Fruit fly (Drosophila melanogaster): ENCODE data around the gene CG2187.

The CG2187 gene

DNA sequence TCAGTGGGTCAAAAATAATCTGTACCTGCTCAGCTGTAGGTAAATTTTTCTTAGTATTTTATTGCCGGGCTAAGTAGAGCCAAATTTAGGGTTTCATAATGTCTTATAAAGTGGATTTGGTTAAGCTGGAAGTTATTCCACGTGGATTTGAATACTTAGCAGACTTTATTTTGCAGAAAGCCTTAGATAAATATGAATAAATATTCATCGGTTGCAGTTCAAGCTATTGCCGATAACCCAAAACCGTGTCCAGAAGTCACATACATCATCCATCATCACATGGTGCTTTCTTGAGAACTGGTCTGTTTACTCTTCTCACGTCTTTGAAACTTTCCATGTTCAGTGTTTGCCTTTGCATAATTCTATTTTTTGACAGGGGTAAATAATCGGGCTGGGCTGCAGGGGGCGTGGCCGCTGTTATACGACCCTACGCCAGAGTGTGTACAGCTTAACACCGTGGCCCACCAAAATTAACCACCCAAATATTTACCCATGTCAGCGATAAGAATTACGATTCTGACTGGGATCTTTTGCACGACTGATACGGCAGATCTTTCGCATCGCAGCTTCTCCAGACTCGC is at the start of gene CG2187:
Gene CG2187 (minus strand): TSS at position 51 of the 581 bp plus-strand sequence.
- TF ChIP-seq ss (GFP tag; optimal IDR thresholded peaks at IDR 0.05) = no peak
- TF ChIP-seq fkh (GFP tag; optimal IDR thresholded peaks at IDR 0.05) = peak; percentile 87
- TF ChIP-seq svp (GFP tag) = peak; percentile 71
- TF ChIP-seq CG8632 (GFP tag; optimal IDR thresholded peaks at IDR 0.05) = no peak

DNA sequence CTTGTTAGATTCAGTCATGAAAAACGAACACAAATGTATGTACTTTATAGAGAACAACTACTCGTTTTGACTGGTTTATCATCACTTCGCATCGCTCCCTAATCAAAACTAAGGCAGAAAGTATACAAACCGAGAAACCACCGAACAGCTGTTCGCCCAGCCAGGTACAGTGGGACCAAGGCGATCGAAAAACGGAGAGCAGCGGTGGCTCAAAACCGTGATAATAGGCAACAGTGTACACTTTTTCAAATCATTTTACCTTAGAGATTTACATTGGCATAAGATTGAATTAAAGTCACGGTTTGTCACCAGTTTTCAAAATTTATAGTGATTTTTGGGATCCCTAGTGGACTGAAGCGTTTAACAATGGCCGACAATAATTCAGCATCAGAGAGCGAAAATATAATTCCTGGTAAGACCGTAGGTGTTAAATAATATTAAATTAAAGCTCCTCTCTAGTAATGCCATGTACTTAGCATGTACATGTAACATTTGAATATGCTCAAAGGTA is 46.8 kb upstream of the CG2187 start, which contains the start of the genes CG42233 and CG1971:
Gene CG42233 (minus strand): TSS at position 51 of the 511 bp plus-strand sequence.
Gene CG1971 (plus strand): TSS at position 241 of the 511 bp plus-strand sequence.
- TF ChIP-seq cyc (GFP tag; optimal IDR thresholded peaks at IDR 0.05) (no peak), Lpt (GFP tag; optimal IDR thresholded peaks at IDR 0.05) (no peak), vri (GFP tag; optimal IDR thresholded peaks at IDR 0.05) (no peak), CG6276 (GFP tag; optimal IDR thresholded peaks at IDR 0.05) (no peak), esn (GFP tag; optimal IDR thresholded peaks at IDR 0.05) (no peak), CG15336 (GFP tag; IDR thresholded peaks at IDR 0.05) (peak; percentile 38; the same call in 1 of the 2 replicates), CG11294 (GFP tag; IDR thresholded peaks at IDR 0.05) (no peak), dsx (GFP tag; optimal IDR thresholded peaks at IDR 0.05; ENCODE audit: poor library complexity, severe bottlenecking) (no peak), CG34406 (GFP tag; optimal IDR thresholded peaks at IDR 0.05) (no peak), Hr4 (GFP tag; optimal IDR thresholded peaks at IDR 0.05) (no peak), Ets96B (tag; optimal IDR thresholded peaks at IDR 0.05) (no peak), CG8319 (GFP tag; optimal IDR thresholded peaks at IDR 0.05) (peak; percentile 27), CG1621 (tag; optimal IDR thresholded peaks at IDR 0.05) (no peak), CG4318 (GFP tag; optimal IDR thresholded peaks at IDR 0.05) (no peak), Gug (GFP tag; IDR thresholded peaks at IDR 0.05) (0 out of 2 replicates have a peak, but pooled peaks have one; percentile 20), Met (GFP tag; optimal IDR thresholded peaks at IDR 0.05) (no peak), eg (GFP tag; IDR thresholded peaks at IDR 0.05) (peak; percentile 53; the same call in 2 of the 3 replicates), Blimp-1 (GFP tag; optimal IDR thresholded peaks at IDR 0.05) (no peak), Sox102F (GFP tag; optimal IDR thresholded peaks at IDR 0.05) (no peak), CG11762 (GFP tag; optimal IDR thresholded peaks at IDR 0.05; ENCODE audit: insufficient read depth) (peak; percentile 7), fkh (GFP tag; optimal IDR thresholded peaks at IDR 0.05) (no peak), CG6808 (GFP tag; optimal IDR thresholded peaks at IDR 0.05) (no peak), salr (GFP tag; optimal IDR thresholded peaks at IDR 0.05) (no peak), spab (GFP tag; optimal IDR thresholded peaks at IDR 0.05) (peak; percentile 16), CG10631 (GFP tag; optimal IDR thresholded peaks at IDR 0.05) (peak; percentile 58), OdsH (GFP tag; optimal IDR thresholded peaks at IDR 0.05) (no peak), fd85E (GFP tag; optimal IDR thresholded peaks at IDR 0.05) (no peak), pdm3 (GFP tag; optimal IDR thresholded peaks at IDR 0.05) (no peak), CG31627 (GFP tag; optimal IDR thresholded peaks at IDR 0.05) (peak; percentile 64), CG3919 (GFP tag; optimal IDR thresholded peaks at IDR 0.05) (no peak), CG10669 (GFP tag; optimal IDR thresholded peaks at IDR 0.05) (no peak), acj6 (GFP tag; optimal IDR thresholded peaks at IDR 0.05) (peak; percentile 57), lz (GFP tag; optimal IDR thresholded peaks at IDR 0.05) (peak; percentile 56), ss (GFP tag; optimal IDR thresholded peaks at IDR 0.05) (no peak), CG6854 (GFP tag; optimal IDR thresholded peaks at IDR 0.05) (no peak), Smox (GFP tag; optimal IDR thresholded peaks at IDR 0.05) (no peak), achi (GFP tag; optimal IDR thresholded peaks at IDR 0.05) (no peak), fd59A (GFP tag; optimal IDR thresholded peaks at IDR 0.05) (no peak), Eip75B (GFP tag; optimal IDR thresholded peaks at IDR 0.05) (no peak), Hr39 (GFP tag; optimal IDR thresholded peaks at IDR 0.05) (no peak), CG6163 (GFP tag; IDR thresholded peaks at IDR 0.05) (peak; percentile 69; the same call in 2 of the 3 replicates), CG8119 (GFP tag; IDR thresholded peaks at IDR 0.05) (no peak), CG3032 (tag; optimal IDR thresholded peaks at IDR 0.05) (no peak), net (GFP tag; optimal IDR thresholded peaks at IDR 0.05) (no peak), CG8632 (GFP tag; optimal IDR thresholded peaks at IDR 0.05) (no peak), CG11902 (GFP tag; optimal IDR thresholded peaks at IDR 0.05) (no peak), CG16779 (tag; optimal IDR thresholded peaks at IDR 0.05) (peak; percentile 11)

Data from whole organism, prepupa.